Worm (Caenorhabditis elegans): Measurements from ENCODE around the gene Y37D8A.16.

Gene Y37D8A.16

ce11 chrIII:12942307-12942706 lies 23.8 kb upstream of the Y37D8A.16 start, which contains the start of gene unc-25:
TSS of gene unc-25 (plus strand) at chrIII:12942651.
- TF ChIP-seq F13H6.1 (tag; optimal IDR thresholded peaks at IDR 0.05) (peak; percentile 0), peb-1 (tag; optimal IDR thresholded peaks at IDR 0.05) (no peak), unc-55 (GFP tag; optimal IDR thresholded peaks at IDR 0.05) (peak; percentile 57), mbf-1 (tag; optimal IDR thresholded peaks at IDR 0.05) (no peak), egl-27 (tag; optimal IDR thresholded peaks at IDR 0.05) (no peak), ztf-11 (tag; optimal IDR thresholded peaks at IDR 0.05) (no peak), nhr-21 (tag; optimal IDR thresholded peaks at IDR 0.05) (no peak), blmp-1 (tag; optimal IDR thresholded peaks at IDR 0.05; ENCODE audit: insufficient read depth) (no peak), mab-5 (tag; optimal IDR thresholded peaks at IDR 0.05) (peak; percentile 73), nhr-77 (tag; optimal IDR thresholded peaks at IDR 0.05) (no peak), lin-11 (tag; optimal IDR thresholded peaks at IDR 0.05) (no peak), lin-39 (tag; optimal IDR thresholded peaks at IDR 0.05) (no peak), snpc-4 (tag; optimal IDR thresholded peaks at IDR 0.05) (no peak), sem-4 (tag; optimal IDR thresholded peaks at IDR 0.05) (no peak), nhr-11 (tag; optimal IDR thresholded peaks at IDR 0.05) (no peak), dmd-4 (tag; optimal IDR thresholded peaks at IDR 0.05) (no peak), elt-1 (tag; optimal IDR thresholded peaks at IDR 0.05) (no peak), lsy-2 (tag; optimal IDR thresholded peaks at IDR 0.05) (peak in 1 of 2 experiments; percentile 20), Y55F3AM.14 (GFP tag; optimal IDR thresholded peaks at IDR 0.05) (peak; percentile 73), ztf-1 (GFP tag; conservative IDR thresholded peaks at IDR 0.05) (0 out of 2 replicates have a peak, but pooled peaks have one; percentile 22), alr-1 (tag; optimal IDR thresholded peaks at IDR 0.05) (no peak)

ce11 chrIII:12934417-12934816 lies 15.9 kb upstream of the Y37D8A.16 start, which contains the start of gene epg-3:
TSS of gene epg-3 (plus strand) at chrIII:12934717.
- TF ChIP-seq nhr-25 (tag; optimal IDR thresholded peaks at IDR 0.05) (no peak), zag-1 (tag; optimal IDR thresholded peaks at IDR 0.05) (no peak), lsy-2 (tag; optimal IDR thresholded peaks at IDR 0.05) (no peak), crh-2 (tag; optimal IDR thresholded peaks at IDR 0.05) (no peak), mdl-1 (tag; optimal IDR thresholded peaks at IDR 0.05) (no peak), lin-11 (tag; optimal IDR thresholded peaks at IDR 0.05) (no peak), sem-4 (tag; optimal IDR thresholded peaks at IDR 0.05) (no peak), nhr-237 (tag; optimal IDR thresholded peaks at IDR 0.05) (no peak), ZK546.5 (tag; optimal IDR thresholded peaks at IDR 0.05) (no peak), R02D3.7 (tag; optimal IDR thresholded peaks at IDR 0.05) (no peak), blmp-1 (tag; optimal IDR thresholded peaks at IDR 0.05; ENCODE audit: insufficient read depth) (no peak), unc-39 (tag; optimal IDR thresholded peaks at IDR 0.05) (no peak), aly-2 (tag; optimal IDR thresholded peaks at IDR 0.05) (no peak), snpc-4 (tag; optimal IDR thresholded peaks at IDR 0.05) (no peak), ztf-4 (tag; optimal IDR thresholded peaks at IDR 0.05) (no peak), nhr-11 (tag; optimal IDR thresholded peaks at IDR 0.05) (no peak), gmeb-1 (tag; optimal IDR thresholded peaks at IDR 0.05) (no peak), dmd-4 (tag; optimal IDR thresholded peaks at IDR 0.05) (no peak), ztf-11 (tag; optimal IDR thresholded peaks at IDR 0.05) (no peak), ceh-16 (tag; optimal IDR thresholded peaks at IDR 0.05) (no peak)

- TF ChIP-seq skn-1 (tag; optimal IDR thresholded peaks at IDR 0.05) = peak; percentile 50
- TF ChIP-seq nhr-11 (tag; optimal IDR thresholded peaks at IDR 0.05) = no peak
Measured at ce11 chrIII:12932776-12933175, 14.3 kb upstream of the Y37D8A.16 start.

ce11 chrIII:12931786-12932427 lies 13.4 kb upstream of the Y37D8A.16 start, which contains the start of gene rbm-7:
TSS of gene rbm-7 (minus strand) at chrIII:12931867.
- TF ChIP-seq lin-39 (tag; optimal IDR thresholded peaks at IDR 0.05) (no peak), unc-39 (tag; optimal IDR thresholded peaks at IDR 0.05) (no peak), ceh-82 (tag; optimal IDR thresholded peaks at IDR 0.05) (no peak), ceh-16 (tag; optimal IDR thresholded peaks at IDR 0.05) (no peak), F13H6.1 (tag; optimal IDR thresholded peaks at IDR 0.05) (peak; percentile 75), crh-2 (tag; optimal IDR thresholded peaks at IDR 0.05) (peak; percentile 70), nhr-12 (tag; optimal IDR thresholded peaks at IDR 0.05) (no peak), nhr-25 (tag; optimal IDR thresholded peaks at IDR 0.05) (peak; percentile 49), alr-1 (tag; optimal IDR thresholded peaks at IDR 0.05) (no peak), nhr-237 (tag; optimal IDR thresholded peaks at IDR 0.05) (no peak), sma-9 (GFP tag; optimal IDR thresholded peaks at IDR 0.05) (no peak), sma-9 (tag; optimal IDR thresholded peaks at IDR 0.05) (no peak), gmeb-1 (tag; optimal IDR thresholded peaks at IDR 0.05) (peak; percentile 81), skn-1 (tag; optimal IDR thresholded peaks at IDR 0.05) (no peak), mdl-1 (tag; optimal IDR thresholded peaks at IDR 0.05) (no peak), unc-62 (GFP tag; optimal IDR thresholded peaks at IDR 0.05) (no peak), ZK546.5 (tag; optimal IDR thresholded peaks at IDR 0.05) (no peak), peb-1 (tag; optimal IDR thresholded peaks at IDR 0.05) (no peak), nhr-11 (tag; optimal IDR thresholded peaks at IDR 0.05) (no peak), snpc-4 (tag; optimal IDR thresholded peaks at IDR 0.05) (no peak), sma-3 (GFP tag; optimal IDR thresholded peaks at IDR 0.05) (peak; percentile 36), lin-13 (GFP tag; optimal IDR thresholded peaks at IDR 0.05) (peak; percentile 58), fos-1 (tag; optimal IDR thresholded peaks at IDR 0.05) (peak; percentile 37), ztf-4 (tag; optimal IDR thresholded peaks at IDR 0.05) (no peak), elt-3 (tag; optimal IDR thresholded peaks at IDR 0.05) (no peak), nhr-10 (tag; optimal IDR thresholded peaks at IDR 0.05) (no peak), elt-1 (tag; optimal IDR thresholded peaks at IDR 0.05) (no peak), ama-1 (optimal IDR thresholded peaks at IDR 0.05) (peak; percentile 37), nhr-21 (tag; optimal IDR thresholded peaks at IDR 0.05) (peak; percentile 37), zag-1 (tag; optimal IDR thresholded peaks at IDR 0.05) (no peak)

All from whole organism, L2 larva.